Fruit fly (Drosophila melanogaster) whole organism, wandering third instar larva: Measurements from ENCODE around the gene poe.
A peak's percentile ranks its signal among the peaks of the same experiment; 100 is the strongest.

Experiments used
- Abd-B ChIP-seq: fragments of >200 bp; optimal IDR thresholded peaks from 2 replicates; lab custom pipeline; 2017; ENCODE audit warnings: missing biosample characterization, missing genetic modification characterization
- CG9705 ChIP-seq: fragments of 200-800 bp; sonication (Bioruptor generic); optimal IDR thresholded peaks from 2 replicates; lab custom pipeline; 2018; ENCODE audit warnings: missing biosample characterization, mild to moderate bottlenecking, missing genetic modification characterization
- CrebA ChIP-seq: fragments of 200-800 bp; sonication (Bioruptor generic); optimal IDR thresholded peaks from 2 replicates; lab custom pipeline; 2016; ENCODE audit warnings: missing biosample characterization, mild to moderate bottlenecking, missing genetic modification characterization, borderline replicate concordance
- Dif ChIP-seq: fragments of 200-275, 200-300 bp; sonication (Bioruptor generic); optimal IDR thresholded peaks from 2 replicates; lab custom pipeline; 2018; ENCODE audit warnings: missing biosample characterization, missing genetic modification characterization; ENCODE audit not compliant: partially characterized antibody
- GATAd ChIP-seq: sonication (Bioruptor generic); optimal IDR thresholded peaks from 2 replicates; lab custom pipeline; 2016; ENCODE audit warnings: missing biosample characterization, missing genetic modification characterization
- HLH106 ChIP-seq: fragments of 200-800 bp; optimal IDR thresholded peaks from 3 replicates; lab custom pipeline; 2019; ENCODE audit warnings: missing biosample characterization, mild to moderate bottlenecking, missing genetic modification characterization, moderate library complexity
- Hnf4 ChIP-seq: fragments of 200-800 bp; sonication (Bioruptor generic); optimal IDR thresholded peaks from 2 replicates; lab custom pipeline; 2016; ENCODE audit warnings: missing biosample characterization, mild to moderate bottlenecking, missing genetic modification characterization
- Hr83 ChIP-seq: fragments of 200-300 bp; sonication (Bioruptor generic); optimal IDR thresholded peaks from 2 replicates; lab custom pipeline; 2016; ENCODE audit warnings: missing biosample characterization, mild to moderate bottlenecking, missing genetic modification characterization, moderate library complexity; ENCODE audit not compliant: poor library complexity, severe bottlenecking
- Mio ChIP-seq: sonication (Bioruptor generic); optimal IDR thresholded peaks from 2 replicates; lab custom pipeline; 2016; ENCODE audit warnings: missing biosample characterization, missing genetic modification characterization
- Myc ChIP-seq: fragments of >200 bp; optimal IDR thresholded peaks from 2 replicates; lab custom pipeline; 2017
- N ChIP-seq: fragments of >200 bp; optimal IDR thresholded peaks from 2 replicates; lab custom pipeline; 2018; ENCODE audit warnings: missing biosample characterization, missing external identifiers, missing genetic modification characterization
- OdsH ChIP-seq: fragments of 200-800 bp; sonication (Bioruptor generic); optimal IDR thresholded peaks from 2 replicates; lab custom pipeline; 2016; ENCODE audit warnings: missing biosample characterization, mild to moderate bottlenecking, missing genetic modification characterization
- Rel ChIP-seq, 2 experiments: fragments of 200-800 bp; sonication (Bioruptor generic) in 1 of 2; optimal IDR thresholded peaks; 2 replicates in 1 of 2; 3 replicates in 1 of 2; lab custom pipeline; 2016 to 2019; ENCODE audit warnings: mild to moderate bottlenecking in 2 of 2, missing biosample characterization in 2 of 2, missing genetic modification characterization in 2 of 2, moderate library complexity in 1 of 2
- Sp1 ChIP-seq: fragments of 200-800 bp; sonication (Bioruptor generic); optimal IDR thresholded peaks from 3 replicates; lab custom pipeline; 2019; ENCODE audit warnings: missing biosample characterization, mild to moderate bottlenecking, missing genetic modification characterization, moderate library complexity
- Vsx2 ChIP-seq: fragments of 200-300, 225-300 bp; sonication (Bioruptor generic); optimal IDR thresholded peaks from 2 replicates; lab custom pipeline; 2018; ENCODE audit warnings: missing biosample characterization, missing genetic modification characterization; ENCODE audit not compliant: partially characterized antibody
- br ChIP-seq: fragments of 200-800 bp; sonication (Bioruptor generic); optimal IDR thresholded peaks from 2 replicates; lab custom pipeline; 2016; ENCODE audit warnings: missing biosample characterization, missing genetic modification characterization
- brk ChIP-seq: fragments of 200-800 bp; sonication (Bioruptor generic); optimal IDR thresholded peaks from 2 replicates; lab custom pipeline; 2016; ENCODE audit warnings: missing biosample characterization, mild to moderate bottlenecking, missing genetic modification characterization
- dl ChIP-seq, 2 experiments: fragments of 175-275, 200-275 bp in 1 of 2; fragments of 200-275 bp in 1 of 2; sonication (Bioruptor generic); optimal IDR thresholded peaks; lab custom pipeline; 2018; ENCODE audit warnings: mild to moderate bottlenecking in 2 of 2, missing biosample characterization in 2 of 2, missing genetic modification characterization in 2 of 2, moderate library complexity in 2 of 2; ENCODE audit not compliant: partially characterized antibody in 2 of 2, insufficient read depth in 1 of 2
- dmrt93B ChIP-seq: fragments of 200-800 bp; sonication (Bioruptor generic); optimal IDR thresholded peaks from 2 replicates; lab custom pipeline; 2018; ENCODE audit warnings: missing biosample characterization, mild to moderate bottlenecking, missing genetic modification characterization
- dsf ChIP-seq: sonication (Bioruptor generic); optimal IDR thresholded peaks from 2 replicates; lab custom pipeline; 2016; ENCODE audit warnings: missing biosample characterization, missing genetic modification characterization, borderline replicate concordance
- ey ChIP-seq: fragments of 200-800 bp; sonication (Bioruptor generic); optimal IDR thresholded peaks from 2 replicates; lab custom pipeline; 2016; ENCODE audit warnings: missing biosample characterization, missing genetic modification characterization
- foxo ChIP-seq, 2 experiments: fragments of 200-800 bp; sonication (Bioruptor generic); optimal IDR thresholded peaks; 2 replicates in 1 of 2; 3 replicates in 1 of 2; lab custom pipeline; 2016 to 2017; ENCODE audit warnings: missing biosample characterization in 2 of 2, missing genetic modification characterization in 2 of 2
- fru ChIP-seq: fragments of 200-800 bp; sonication (Bioruptor generic); optimal IDR thresholded peaks from 3 replicates; lab custom pipeline; 2016; ENCODE audit warnings: missing biosample characterization, mild to moderate bottlenecking, missing genetic modification characterization
- h ChIP-seq: fragments of 200-800 bp; sonication (Bioruptor generic); optimal IDR thresholded peaks from 3 replicates; lab custom pipeline; 2016; ENCODE audit warnings: missing biosample characterization, mild to moderate bottlenecking, missing genetic modification characterization
- jim ChIP-seq: fragments of 175-275, 200-325 bp; sonication (Bioruptor generic); optimal IDR thresholded peaks from 2 replicates; lab custom pipeline; 2016; ENCODE audit warnings: missing biosample characterization, mild to moderate bottlenecking, missing genetic modification characterization
- lola ChIP-seq: fragments of >200 bp; optimal IDR thresholded peaks from 2 replicates; lab custom pipeline; 2017; ENCODE audit warnings: missing biosample characterization, missing genetic modification characterization
- psq ChIP-seq: fragments of 200-800 bp; sonication (Bioruptor generic); optimal IDR thresholded peaks from 3 replicates; lab custom pipeline; 2017; ENCODE audit warnings: missing biosample characterization, mild to moderate bottlenecking, missing genetic modification characterization, moderate library complexity
- rgr ChIP-seq: fragments of 200-800 bp; sonication (Bioruptor generic); optimal IDR thresholded peaks from 3 replicates; lab custom pipeline; 2016; ENCODE audit warnings: missing biosample characterization, mild to moderate bottlenecking, missing genetic modification characterization
- sage ChIP-seq: fragments of 200-800 bp; sonication (Bioruptor generic); optimal IDR thresholded peaks from 2 replicates; lab custom pipeline; 2016; ENCODE audit warnings: missing biosample characterization, mild to moderate bottlenecking, missing genetic modification characterization
- sv ChIP-seq: fragments of 200-800 bp; sonication (Bioruptor generic); optimal IDR thresholded peaks from 3 replicates; lab custom pipeline; 2016; ENCODE audit warnings: missing biosample characterization, missing genetic modification characterization
- tai ChIP-seq: sonication (Bioruptor generic); optimal IDR thresholded peaks from 2 replicates; lab custom pipeline; 2016; ENCODE audit warnings: missing biosample characterization, missing genetic modification characterization
- usp ChIP-seq: fragments of >200 bp; optimal IDR thresholded peaks from 2 replicates; lab custom pipeline; 2017; ENCODE audit warnings: missing biosample characterization, missing genetic modification characterization
- woc ChIP-seq: sonication (Bioruptor generic); optimal IDR thresholded peaks from 2 replicates; lab custom pipeline; 2016; ENCODE audit warnings: missing biosample characterization, mild to moderate bottlenecking, missing genetic modification characterization

The poe gene

DNA sequence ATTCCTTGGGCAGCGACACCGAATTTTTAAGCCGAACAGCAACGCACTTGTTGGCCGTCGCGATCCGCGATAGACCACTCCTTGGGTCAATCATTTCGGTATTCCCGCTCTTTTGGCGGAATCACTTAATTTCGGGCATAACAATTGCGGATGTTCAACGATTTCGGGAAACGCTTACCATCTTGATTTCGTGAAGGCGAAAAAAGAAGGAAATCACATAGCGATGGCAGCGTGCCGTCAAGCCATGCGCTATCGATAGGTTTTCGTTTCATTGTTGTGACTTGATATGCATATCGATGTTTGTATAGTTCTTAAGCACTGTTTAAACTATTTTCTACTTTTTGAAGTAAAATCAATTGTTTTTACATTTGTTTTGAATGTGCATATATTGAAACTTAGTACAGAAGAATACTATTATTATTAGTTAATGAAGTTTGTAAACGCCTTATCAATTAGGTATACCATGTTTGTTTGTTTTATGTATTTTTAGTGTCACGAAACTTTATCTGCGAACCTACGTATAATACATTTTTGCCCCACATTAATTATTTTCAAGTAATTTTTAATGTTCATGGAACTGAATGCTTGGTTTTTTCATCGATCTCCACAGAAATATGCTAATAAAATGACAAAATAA lies 28.7 kb downstream of the poe start, which contains the start of gene RpL36A:
Gene RpL36A, minus strand, starts transcription at position 265 of the 637 bp plus-strand sequence.
- TF ChIP-seq Rel (GFP tag; optimal IDR thresholded peaks at IDR 0.05; lab: Kevin White, UChicago): no peak
- TF ChIP-seq Rel (tag; optimal IDR thresholded peaks at IDR 0.05; lab: Kevin White, UChicago): peak; percentile 50
- TF ChIP-seq Myc (lab: Kevin White, UChicago): no peak
- TF ChIP-seq Vsx2: no peak
- peak; percentile 50 for TF ChIP-seq h (GFP tag; lab: Kevin White, UChicago)
- TF ChIP-seq Abd-B (GFP tag; lab: Kevin White, UChicago): no peak
- TF ChIP-seq GATAd (GFP tag; lab: Kevin White, UChicago): no peak
- TF ChIP-seq Hr83 (GFP tag; lab: Kevin White, UChicago): no peak
- TF ChIP-seq Mio (GFP tag; lab: Kevin White, UChicago): no peak
- no peak for TF ChIP-seq jim
- TF ChIP-seq sv (GFP tag; lab: Kevin White, UChicago): peak; percentile 16
- no peak for TF ChIP-seq CrebA (GFP tag; lab: Kevin White, UChicago)
- TF ChIP-seq OdsH (GFP tag; lab: Kevin White, UChicago): peak; percentile 35
- no peak for TF ChIP-seq dmrt93B (GFP tag; lab: Kevin White, UChicago)
- peak; percentile 67 for TF ChIP-seq Sp1
- TF ChIP-seq lola (GFP tag; lab: Kevin White, UChicago): no peak
- TF ChIP-seq foxo (GFP tag; optimal IDR thresholded peaks at IDR 0.05; lab: Kevin White, UChicago): peak in 1 of 2 experiments; percentile 45
- TF ChIP-seq CG9705 (GFP tag; lab: Kevin White, UChicago): peak; percentile 25
- TF ChIP-seq dl (GFP tag; optimal IDR thresholded peaks at IDR 0.05; lab: Kevin White, UChicago; ENCODE audit: insufficient read depth in 1 of 2, partially characterized antibody in 2 of 2): no peak
- peak; percentile 1 for TF ChIP-seq psq
- TF ChIP-seq usp (GFP tag; lab: Kevin White, UChicago): no peak
- TF ChIP-seq brk (GFP tag; lab: Kevin White, UChicago): no peak
- TF ChIP-seq sage (GFP tag; lab: Kevin White, UChicago): no peak
- no peak for TF ChIP-seq tai (GFP tag; lab: Kevin White, UChicago)
- TF ChIP-seq HLH106 (tag; lab: Kevin White, UChicago): peak; percentile 17
- TF ChIP-seq N (GFP tag; lab: Kevin White, UChicago): no peak
- TF ChIP-seq Dif: no peak
- TF ChIP-seq dsf (GFP tag; lab: Kevin White, UChicago): no peak
- no peak for TF ChIP-seq woc (GFP tag; lab: Kevin White, UChicago)

DNA sequence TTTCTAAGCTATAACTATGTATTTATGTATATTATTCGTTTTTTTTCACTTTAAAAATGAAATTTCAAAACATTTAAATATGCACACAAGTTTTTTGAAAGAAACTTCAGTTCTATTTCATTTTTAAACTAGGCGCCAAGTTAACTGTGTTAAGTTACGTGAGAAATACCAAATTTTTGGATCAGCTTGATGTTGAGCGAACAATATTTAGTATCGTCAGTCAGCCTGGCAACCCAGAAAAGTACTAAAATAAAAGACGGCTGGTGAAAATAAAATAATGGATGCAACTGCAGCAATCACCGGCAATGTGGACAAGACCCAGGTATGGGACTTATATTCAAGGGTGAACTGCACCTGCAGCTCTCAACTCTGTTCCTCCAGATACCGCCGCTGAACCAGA lies 30.6 kb downstream of the poe start, which contains the start of gene CCDC53:
Gene CCDC53, plus strand, starts transcription at position 235 of the 400 bp plus-strand sequence.
- TF ChIP-seq sage (GFP tag; lab: Kevin White, UChicago): no peak
- TF ChIP-seq Myc (lab: Kevin White, UChicago): peak; percentile 56

DNA sequence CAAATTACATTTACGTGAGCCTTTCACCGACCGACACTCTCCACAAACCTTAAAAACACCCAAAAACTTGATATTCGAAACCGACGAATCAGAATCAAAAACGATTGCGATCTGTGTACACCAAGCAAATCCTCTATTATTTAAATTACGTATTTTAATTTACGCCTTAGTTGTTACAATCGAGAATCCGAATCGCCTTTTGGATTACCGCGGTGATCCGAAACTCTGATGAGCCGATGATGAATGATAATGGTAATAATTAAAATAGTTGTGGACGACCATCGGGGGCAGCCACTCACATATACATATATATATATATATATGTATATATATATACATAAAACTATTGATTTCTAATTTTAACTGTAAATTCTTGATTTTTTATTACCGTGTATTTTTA lies 31.7 kb downstream of the poe start, which contains the start of gene CG7367:
Gene CG7367, minus strand, starts transcription at position 101 of the 400 bp plus-strand sequence.
- no peak for TF ChIP-seq fru (GFP tag; lab: Kevin White, UChicago)

DNA sequence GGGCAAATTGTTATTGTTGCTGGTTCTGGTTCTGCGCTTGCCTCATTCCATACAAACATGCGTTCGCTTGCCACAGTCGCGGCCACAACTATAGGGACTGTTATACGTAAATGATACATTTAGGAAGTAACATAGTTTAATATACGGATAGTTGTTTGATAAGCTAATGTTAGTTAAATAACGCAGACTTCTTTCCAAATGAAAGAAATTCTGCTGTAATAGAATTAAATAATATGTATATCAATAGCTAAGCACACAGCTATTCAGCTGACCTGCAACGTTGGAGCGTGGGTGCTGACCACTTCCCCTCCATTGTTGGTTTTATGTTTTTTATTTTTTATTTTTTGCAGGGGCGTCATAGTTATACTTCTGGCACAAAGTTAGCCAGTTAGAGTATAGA lies 36.7 kb downstream of the poe start:
- peak; percentile 16 for TF ChIP-seq psq
- no peak for TF ChIP-seq Dif
- peak; percentile 18 for TF ChIP-seq br
- TF ChIP-seq ey: peak; percentile 39
- TF ChIP-seq Hnf4 (GFP tag; lab: Kevin White, UChicago): peak; percentile 31
- peak; percentile 47 for TF ChIP-seq rgr (GFP tag; lab: Kevin White, UChicago)
- TF ChIP-seq Vsx2: no peak
- TF ChIP-seq h (GFP tag; lab: Kevin White, UChicago): peak; percentile 31
- peak in 1 of 2 experiments; percentile 41 for TF ChIP-seq foxo (GFP tag; optimal IDR thresholded peaks at IDR 0.05; lab: Kevin White, UChicago)
- peak; percentile 43 for TF ChIP-seq fru (GFP tag; lab: Kevin White, UChicago)
- TF ChIP-seq, all 38 proteins: peak for 8
